Fruit fly (Drosophila melanogaster): ENCODE data around the gene Spec2.

Spec2 gene

dm6 chr3R:5611167-5611566, 12.8 kb downstream of the Spec2 start:
- TF ChIP-seq Sin3A (optimal IDR thresholded peaks at IDR 0.05) (no peak), h (optimal IDR thresholded peaks at IDR 0.05) (no peak), psq (optimal IDR thresholded peaks at IDR 0.05) (no peak), insv (optimal IDR thresholded peaks at IDR 0.05) (no peak), Myc (optimal IDR thresholded peaks at IDR 0.05) (no peak), ttk (optimal IDR thresholded peaks at IDR 0.05) (no peak)

dm6 chr3R:5610656-5611055, 13.3 kb downstream of the Spec2 start:
- no peak for TF ChIP-seq insv (optimal IDR thresholded peaks at IDR 0.05)
- TF ChIP-seq ttk (optimal IDR thresholded peaks at IDR 0.05) = no peak
- TF ChIP-seq Myc (optimal IDR thresholded peaks at IDR 0.05) = no peak
- TF ChIP-seq Sin3A (optimal IDR thresholded peaks at IDR 0.05) = no peak
- TF ChIP-seq psq (optimal IDR thresholded peaks at IDR 0.05) = no peak
- TF ChIP-seq h (optimal IDR thresholded peaks at IDR 0.05) = no peak

- TF ChIP-seq ttk (optimal IDR thresholded peaks at IDR 0.05) (no peak), insv (optimal IDR thresholded peaks at IDR 0.05) (no peak), Sin3A (optimal IDR thresholded peaks at IDR 0.05) (no peak), psq (optimal IDR thresholded peaks at IDR 0.05) (no peak), Myc (optimal IDR thresholded peaks at IDR 0.05) (no peak), h (optimal IDR thresholded peaks at IDR 0.05) (no peak)
These were observed 15.5 kb downstream of the Spec2 start for dm6 chr3R:5608422-5608821.

dm6 chr3R:5606477-5606876, 17.4 kb downstream of the Spec2 start, which contains the start of gene asl:
TSS of gene asl (minus strand) at chr3R:5606543.
- no peak for TF ChIP-seq psq (optimal IDR thresholded peaks at IDR 0.05)
- no peak for TF ChIP-seq ttk (optimal IDR thresholded peaks at IDR 0.05)
- TF ChIP-seq Myc (optimal IDR thresholded peaks at IDR 0.05) = no peak
- no peak for TF ChIP-seq Sin3A (optimal IDR thresholded peaks at IDR 0.05)
- no peak for TF ChIP-seq insv (optimal IDR thresholded peaks at IDR 0.05)
- no peak for TF ChIP-seq h (optimal IDR thresholded peaks at IDR 0.05)

- no peak for TF ChIP-seq h (optimal IDR thresholded peaks at IDR 0.05)
- TF ChIP-seq ttk (optimal IDR thresholded peaks at IDR 0.05) = no peak
- no peak for TF ChIP-seq Myc (optimal IDR thresholded peaks at IDR 0.05)
- no peak for TF ChIP-seq psq (optimal IDR thresholded peaks at IDR 0.05)
- no peak for TF ChIP-seq Sin3A (optimal IDR thresholded peaks at IDR 0.05)
- TF ChIP-seq insv (optimal IDR thresholded peaks at IDR 0.05) = no peak
These were observed 22.8 kb downstream of the Spec2 start, which contains the start of the genes kra and SecS for dm6 chr3R:5601044-5601523. TSS of gene kra (minus strand) at chr3R:5601136. TSS of gene SecS (plus strand) at chr3R:5601433.

- TF ChIP-seq psq (optimal IDR thresholded peaks at IDR 0.05) = no peak
- no peak for TF ChIP-seq Sin3A (optimal IDR thresholded peaks at IDR 0.05)
- TF ChIP-seq ttk (optimal IDR thresholded peaks at IDR 0.05) = no peak
- TF ChIP-seq h (optimal IDR thresholded peaks at IDR 0.05) = no peak
- TF ChIP-seq Myc (optimal IDR thresholded peaks at IDR 0.05) = no peak
- TF ChIP-seq insv (optimal IDR thresholded peaks at IDR 0.05) = no peak
These were observed 23.4 kb downstream of the Spec2 start for dm6 chr3R:5600361-5601043.

- TF ChIP-seq psq (optimal IDR thresholded peaks at IDR 0.05) = no peak
- no peak for TF ChIP-seq Sin3A (optimal IDR thresholded peaks at IDR 0.05)
- TF ChIP-seq Myc (optimal IDR thresholded peaks at IDR 0.05) = no peak
- TF ChIP-seq h (optimal IDR thresholded peaks at IDR 0.05) = no peak
- no peak for TF ChIP-seq ttk (optimal IDR thresholded peaks at IDR 0.05)
- no peak for TF ChIP-seq insv (optimal IDR thresholded peaks at IDR 0.05)
These were observed 24.2 kb downstream of the Spec2 start for dm6 chr3R:5599521-5600360.

- TF ChIP-seq Sin3A (optimal IDR thresholded peaks at IDR 0.05) (no peak), psq (optimal IDR thresholded peaks at IDR 0.05) (no peak), insv (optimal IDR thresholded peaks at IDR 0.05) (no peak), h (optimal IDR thresholded peaks at IDR 0.05) (no peak), Myc (optimal IDR thresholded peaks at IDR 0.05) (no peak), ttk (optimal IDR thresholded peaks at IDR 0.05) (no peak)
These were observed 29.0 kb downstream of the Spec2 start for dm6 chr3R:5594878-5595277.

dm6 chr3R:5592009-5592572, 31.8 kb downstream of the Spec2 start:
- TF ChIP-seq h (optimal IDR thresholded peaks at IDR 0.05) = no peak
- TF ChIP-seq ttk (optimal IDR thresholded peaks at IDR 0.05) = no peak
- no peak for TF ChIP-seq Sin3A (optimal IDR thresholded peaks at IDR 0.05)

- TF ChIP-seq psq (optimal IDR thresholded peaks at IDR 0.05) (no peak), Myc (optimal IDR thresholded peaks at IDR 0.05) (no peak), insv (optimal IDR thresholded peaks at IDR 0.05) (no peak), ttk (optimal IDR thresholded peaks at IDR 0.05) (no peak), h (optimal IDR thresholded peaks at IDR 0.05) (no peak)
These were observed 32.5 kb downstream of the Spec2 start, which contains the start of the genes noi and Vha26 for dm6 chr3R:5591398-5591853. TSS of gene noi (minus strand) at chr3R:5591459. TSS of gene Vha26 (plus strand) at chr3R:5591763.

dm6 chr3R:5588573-5588972, 35.4 kb downstream of the Spec2 start, which contains the start of gene PolZ2:
TSS of gene PolZ2 (plus strand) at chr3R:5588873.
- TF ChIP-seq psq (optimal IDR thresholded peaks at IDR 0.05) (no peak), insv (optimal IDR thresholded peaks at IDR 0.05) (no peak), Myc (optimal IDR thresholded peaks at IDR 0.05) (no peak), ttk (optimal IDR thresholded peaks at IDR 0.05) (no peak), h (optimal IDR thresholded peaks at IDR 0.05) (no peak), Sin3A (optimal IDR thresholded peaks at IDR 0.05) (no peak)

Measured in Kc167 (cell line).